Worm (Caenorhabditis elegans): ENCODE measurements around the gene cks-1.

DNA sequence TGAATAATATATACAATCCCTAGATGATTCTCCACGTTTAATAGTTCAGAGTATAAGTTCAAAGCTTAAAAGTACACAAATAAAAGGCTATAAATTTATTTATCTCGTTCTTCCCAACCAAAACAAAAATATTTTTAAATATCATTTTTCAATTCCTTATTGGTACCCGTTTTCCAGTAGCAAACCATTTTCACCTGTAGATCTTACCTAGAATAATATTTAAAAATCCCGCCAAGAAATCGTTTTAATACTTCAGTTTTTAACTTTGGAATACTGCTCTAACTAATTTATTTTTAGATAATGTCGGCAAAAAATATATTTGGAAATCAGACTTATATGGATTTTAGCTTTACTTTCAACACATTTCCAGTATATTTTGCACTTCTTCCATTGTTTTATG lies 21.5 kb upstream of the cks-1 start, which contains the start of gene sru-7:
- TF ChIP-seq nhr-12 (tag; optimal IDR thresholded peaks at IDR 0.05) (no peak), nhr-76 (tag; optimal IDR thresholded peaks at IDR 0.05) (no peak), mab-5 (tag; optimal IDR thresholded peaks at IDR 0.05) (no peak), nhr-28 (tag; optimal IDR thresholded peaks at IDR 0.05) (no peak), sptf-1 (tag; optimal IDR thresholded peaks at IDR 0.05) (no peak), lsy-2 (tag; optimal IDR thresholded peaks at IDR 0.05) (no peak), mep-1 (tag; optimal IDR thresholded peaks at IDR 0.05) (no peak), nhr-237 (tag; optimal IDR thresholded peaks at IDR 0.05) (no peak), unc-39 (tag; optimal IDR thresholded peaks at IDR 0.05) (no peak), unc-120 (tag; optimal IDR thresholded peaks at IDR 0.05; ENCODE audit: poor library complexity, severe bottlenecking) (no peak), lin-32 (GFP tag; optimal IDR thresholded peaks at IDR 0.05) (no peak)
